Worm (Caenorhabditis elegans): ENCODE data around the gene arrd-19.

arrd-19 gene

DNA sequence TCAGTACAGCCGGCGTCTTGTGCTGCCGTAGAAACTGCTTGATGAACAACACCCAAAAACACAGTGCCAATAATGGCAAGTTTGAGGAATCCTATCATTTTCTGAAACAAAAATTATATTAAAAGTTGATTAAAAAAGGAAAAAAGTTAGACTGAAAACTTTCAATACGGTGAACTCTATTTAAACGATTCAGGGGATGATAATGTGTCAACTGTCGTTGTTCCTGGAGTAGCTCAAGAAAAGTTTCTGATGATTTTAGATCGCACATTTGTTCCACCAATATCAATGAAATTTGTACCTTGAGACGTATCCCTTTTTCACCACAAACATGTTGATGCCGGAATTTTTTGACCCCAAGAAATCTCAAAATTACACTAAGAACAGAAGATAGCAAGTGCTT, 47.4 kb downstream of the arrd-19 start, which contains the start of gene T28A11.18:
T28A11.18 (minus strand) TSS at position 101 of the 400 bp plus-strand sequence.
- TF ChIP-seq pha-2 (tag; optimal IDR thresholded peaks at IDR 0.05) (no peak), ceh-34 (tag; optimal IDR thresholded peaks at IDR 0.05) (no peak), madf-2 (tag; optimal IDR thresholded peaks at IDR 0.05) (no peak), unc-3 (GFP tag; conservative IDR thresholded peaks at IDR 0.05) (no peak), unc-3 (tag; optimal IDR thresholded peaks at IDR 0.05) (no peak), hlh-30 (tag; optimal IDR thresholded peaks at IDR 0.05; ENCODE audit: insufficient read depth) (no peak), C38D4.7 (GFP tag; optimal IDR thresholded peaks at IDR 0.05) (no peak), che-1 (tag; optimal IDR thresholded peaks at IDR 0.05) (no peak), rnt-1 (tag; optimal IDR thresholded peaks at IDR 0.05) (no peak), sox-4 (tag; optimal IDR thresholded peaks at IDR 0.05) (no peak), C08G9.2 (tag; optimal IDR thresholded peaks at IDR 0.05) (no peak), pax-1 (tag; optimal IDR thresholded peaks at IDR 0.05) (no peak), gmeb-2 (tag; optimal IDR thresholded peaks at IDR 0.05) (no peak), ttx-3 (tag; optimal IDR thresholded peaks at IDR 0.05) (no peak), ceh-22 (tag; optimal IDR thresholded peaks at IDR 0.05) (no peak), pag-3 (tag; optimal IDR thresholded peaks at IDR 0.05; ENCODE audit: borderline replicate concordance) (no peak)

DNA sequence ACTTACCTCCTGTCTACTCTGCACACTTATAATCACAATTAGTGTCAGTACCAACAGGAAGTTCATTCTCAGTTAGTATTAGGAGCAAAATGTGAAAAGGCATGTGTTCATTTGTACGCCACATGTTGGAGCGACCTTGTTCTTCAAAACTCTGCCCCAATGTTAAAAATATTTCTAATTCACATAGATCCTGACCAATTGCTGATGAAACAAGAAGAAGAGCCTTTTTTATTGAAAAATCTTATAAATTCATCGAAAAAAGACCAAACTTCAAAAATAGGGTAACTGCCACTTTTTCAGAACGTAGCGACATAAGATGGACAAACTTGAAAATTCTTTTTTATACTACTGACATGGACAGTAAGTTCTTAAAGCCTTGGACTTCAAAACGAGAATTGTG, 49.1 kb downstream of the arrd-19 start, which contains the start of gene T28A11.17:
T28A11.17 (minus strand) TSS at position 101 of the 400 bp plus-strand sequence.
- TF ChIP-seq hlh-15 (tag; optimal IDR thresholded peaks at IDR 0.05) (no peak), ceh-19 (GFP tag; optimal IDR thresholded peaks at IDR 0.05) (no peak), C38D4.7 (GFP tag; optimal IDR thresholded peaks at IDR 0.05) (no peak), sox-2 (GFP tag; IDR thresholded peaks at IDR 0.05) (no peak), dve-1 (tag; optimal IDR thresholded peaks at IDR 0.05) (no peak), unc-86 (tag; optimal IDR thresholded peaks at IDR 0.05) (no peak), ceh-48 (tag; optimal IDR thresholded peaks at IDR 0.05) (no peak), ceh-6 (GFP tag; optimal IDR thresholded peaks at IDR 0.05) (no peak), unc-55 (GFP tag; optimal IDR thresholded peaks at IDR 0.05) (no peak), ceh-30 (tag; optimal IDR thresholded peaks at IDR 0.05) (no peak), gmeb-2 (tag; optimal IDR thresholded peaks at IDR 0.05) (no peak), mec-3 (tag; optimal IDR thresholded peaks at IDR 0.05; ENCODE audit: borderline replicate concordance) (no peak), pha-2 (tag; optimal IDR thresholded peaks at IDR 0.05) (no peak), tbx-2 (tag; optimal IDR thresholded peaks at IDR 0.05) (no peak)

Data from whole organism, late embryonic.